Fruit fly (Drosophila melanogaster): Measurements from ENCODE around the gene Dpy-30L2.

Dpy-30L2 gene

dm6 chr3L:4070221-4070995 lies 22.9 kb upstream of the Dpy-30L2 start (continued):
- TF ChIP-seq CG3281 (GFP tag; optimal IDR thresholded peaks at IDR 0.05) (peak; percentile 79), onecut (GFP tag; IDR thresholded peaks at IDR 0.05) (peak; percentile 75), wek (GFP tag; optimal IDR thresholded peaks at IDR 0.05) (peak; percentile 22), CG1603 (tag; optimal IDR thresholded peaks at IDR 0.05) (peak; percentile 93), CG16813 (GFP tag; IDR thresholded peaks at IDR 0.05; ENCODE audit: partially characterized antibody) (no peak), ind (GFP tag; optimal IDR thresholded peaks at IDR 0.05) (peak; percentile 92), CG9727 (GFP tag; optimal IDR thresholded peaks at IDR 0.05) (peak; percentile 84), ro (GFP tag; IDR thresholded peaks at IDR 0.05) (peak; percentile 69), oc (tag; optimal IDR thresholded peaks at IDR 0.05) (peak; percentile 90), sens-2 (GFP tag; IDR thresholded peaks at IDR 0.05) (peak; percentile 88), CG32772 (GFP tag; IDR thresholded peaks at IDR 0.05) (peak; percentile 93), CG6654 (GFP tag; optimal IDR thresholded peaks at IDR 0.05) (peak; percentile 69), Hr3 (GFP tag; optimal IDR thresholded peaks at IDR 0.05) (peak; percentile 77), row (GFP tag; IDR thresholded peaks at IDR 0.05) (peak; percentile 96), odd (GFP tag; optimal IDR thresholded peaks at IDR 0.05) (peak; percentile 59), CG6791 (GFP tag; IDR thresholded peaks at IDR 0.05; ENCODE audit: partially characterized antibody) (no peak), CG17802 (tag; optimal IDR thresholded peaks at IDR 0.05) (peak; percentile 70), hkb (optimal IDR thresholded peaks at IDR 0.05) (no peak), hkb (GFP tag; IDR thresholded peaks at IDR 0.05) (peak; percentile 94), gce (GFP tag; IDR thresholded peaks at IDR 0.05) (peak; percentile 90), en (GFP tag; optimal IDR thresholded peaks at IDR 0.05) (peak; percentile 85), CG18619 (GFP tag; optimal IDR thresholded peaks at IDR 0.05) (peak; percentile 80), sc (optimal IDR thresholded peaks at IDR 0.05) (no peak), sc (GFP tag; optimal IDR thresholded peaks at IDR 0.05) (peak; percentile 69), dysf (GFP tag; IDR thresholded peaks at IDR 0.05) (peak; percentile 96), Hand (GFP tag; optimal IDR thresholded peaks at IDR 0.05) (peak; percentile 58), Lpt (GFP tag; optimal IDR thresholded peaks at IDR 0.05) (no peak), pnt (GFP tag; optimal IDR thresholded peaks at IDR 0.05) (peak; percentile 84), CG9797 (GFP tag; optimal IDR thresholded peaks at IDR 0.05) (no peak), CG11247 (GFP tag; IDR thresholded peaks at IDR 0.05) (peak; percentile 93), MBD-R2 (GFP tag; IDR thresholded peaks at IDR 0.05) (peak; percentile 73), Bdp1 (GFP tag; optimal IDR thresholded peaks at IDR 0.05) (peak; percentile 68), CG17829 (tag; optimal IDR thresholded peaks at IDR 0.05) (peak; percentile 59), ssp (GFP tag; IDR thresholded peaks at IDR 0.05) (peak; percentile 81), Elba2 (GFP tag; optimal IDR thresholded peaks at IDR 0.05) (no peak), hbn (GFP tag; IDR thresholded peaks at IDR 0.05; ENCODE audit: partially characterized antibody) (no peak), Hr78 (GFP tag; optimal IDR thresholded peaks at IDR 0.05) (peak in 1 of 2 experiments; percentile 32), Dll (GFP tag; IDR thresholded peaks at IDR 0.05; ENCODE audit: partially characterized antibody) (no peak), slou (GFP tag; optimal IDR thresholded peaks at IDR 0.05) (peak; percentile 83), CG13296 (GFP tag; optimal IDR thresholded peaks at IDR 0.05) (peak; percentile 79), lola (GFP tag; optimal IDR thresholded peaks at IDR 0.05) (peak in 1 of 3 experiments; percentile 25), stc (GFP tag; IDR thresholded peaks at IDR 0.05) (peak; percentile 91), Camta (GFP tag; optimal IDR thresholded peaks at IDR 0.05) (peak; percentile 66), Hey (tag; optimal IDR thresholded peaks at IDR 0.05) (peak; percentile 6), Sox102F (GFP tag; optimal IDR thresholded peaks at IDR 0.05) (peak; percentile 94), CG17361 (GFP tag; IDR thresholded peaks at IDR 0.05) (peak; percentile 75), sima (GFP tag; optimal IDR thresholded peaks at IDR 0.05) (peak; percentile 39), Asciz (GFP tag; optimal IDR thresholded peaks at IDR 0.05) (peak; percentile 67), Ada2b (GFP tag; IDR thresholded peaks at IDR 0.05) (peak; percentile 95)

All from whole organism, embryonic.